Fruit fly (Drosophila melanogaster): ENCODE results near the gene CG8042.

dm6 chr3L:7952560-7952959 lies 22.2 kb downstream of the CG8042 start:
- no peak for TF ChIP-seq CG11902 (GFP tag; optimal IDR thresholded peaks at IDR 0.05)
- TF ChIP-seq net (GFP tag; optimal IDR thresholded peaks at IDR 0.05), result no peak
- TF ChIP-seq cyc (GFP tag; optimal IDR thresholded peaks at IDR 0.05), result no peak
- no peak for TF ChIP-seq CG8119 (GFP tag; IDR thresholded peaks at IDR 0.05)
- no peak for TF ChIP-seq svp (GFP tag)
- no peak for TF ChIP-seq CG8319 (GFP tag; optimal IDR thresholded peaks at IDR 0.05)
- no peak for TF ChIP-seq vri (GFP tag; optimal IDR thresholded peaks at IDR 0.05)
- TF ChIP-seq eg (GFP tag; IDR thresholded peaks at IDR 0.05), result no peak
- no peak for TF ChIP-seq Gug (GFP tag; IDR thresholded peaks at IDR 0.05)
- TF ChIP-seq acj6 (GFP tag; optimal IDR thresholded peaks at IDR 0.05), result no peak
- no peak for TF ChIP-seq topi (GFP tag; optimal IDR thresholded peaks at IDR 0.05)
- TF ChIP-seq Hr39 (GFP tag; optimal IDR thresholded peaks at IDR 0.05), result no peak
- TF ChIP-seq Ets21C (GFP tag; optimal IDR thresholded peaks at IDR 0.05), result no peak
- no peak for TF ChIP-seq achi (GFP tag; optimal IDR thresholded peaks at IDR 0.05)

Measured in whole organism, prepupa.